Fruit fly (Drosophila melanogaster): ENCODE data around the gene PNKP.

dm6 chr3R:8334471-8334783 is 8.9 kb downstream of the PNKP start:
- no peak for TF ChIP-seq psq (optimal IDR thresholded peaks at IDR 0.05)
- TF ChIP-seq pan (optimal IDR thresholded peaks at IDR 0.05): no peak
- TF ChIP-seq usp (GFP tag; optimal IDR thresholded peaks at IDR 0.05): no peak
- no peak for TF ChIP-seq Dll (optimal IDR thresholded peaks at IDR 0.05)
- no peak for TF ChIP-seq EcR (GFP tag; optimal IDR thresholded peaks at IDR 0.05)

Data from whole organism.